Fruit fly (Drosophila melanogaster) whole organism, prepupa: Measurements from ENCODE around the gene DCTN6-p27.

Experiments used
- CG10631 ChIP-seq: fragments of 200-800 bp; sonication (Bioruptor generic); optimal IDR thresholded peaks from 2 replicates; lab custom pipeline; 2016; ENCODE audit warnings: missing biosample characterization, missing genetic modification characterization
- CG11294 ChIP-seq: fragments of 200-800 bp; sonication (Bioruptor generic); IDR thresholded peaks from 2 replicates; pipeline ENCODE4 v1.3.6; 2022; ENCODE audit warnings: missing biosample characterization, missing genetic modification characterization
- CG11762 ChIP-seq: fragments of 200-800 bp; sonication (Bioruptor generic); optimal IDR thresholded peaks from 3 replicates; lab custom pipeline; 2016; ENCODE audit warnings: missing biosample characterization, missing genetic modification characterization; ENCODE audit not compliant: insufficient read depth
- CG11902 ChIP-seq: fragments of 200-800 bp; sonication (Bioruptor generic); optimal IDR thresholded peaks from 3 replicates; lab custom pipeline; 2016; ENCODE audit warnings: missing biosample characterization, missing genetic modification characterization
- CG15336 ChIP-seq: fragments of 200-800 bp; sonication (Bioruptor generic); IDR thresholded peaks from 2 replicates; pipeline ENCODE4 v1.3.6; 2022; ENCODE audit warnings: missing biosample characterization, missing genetic modification characterization
- CG16779 ChIP-seq: fragments of 200-800 bp; sonication (Bioruptor generic); optimal IDR thresholded peaks from 3 replicates; lab custom pipeline; 2017; ENCODE audit warnings: missing biosample characterization, mild to moderate bottlenecking, missing genetic modification characterization
- CG32006 ChIP-seq: fragments of 200-800 bp; sonication (Bioruptor generic); optimal IDR thresholded peaks from 3 replicates; lab custom pipeline; 2017; ENCODE audit warnings: missing biosample characterization, mild to moderate bottlenecking, missing genetic modification characterization
- CG3919 ChIP-seq: fragments of 200-800 bp; sonication (Bioruptor generic); optimal IDR thresholded peaks from 3 replicates; lab custom pipeline; 2016; ENCODE audit warnings: missing biosample characterization, missing genetic modification characterization
- CG4318 ChIP-seq: fragments of 200-800 bp; sonication (Bioruptor generic); optimal IDR thresholded peaks from 3 replicates; lab custom pipeline; 2017; ENCODE audit warnings: missing biosample characterization, mild to moderate bottlenecking, missing genetic modification characterization
- CG6163 ChIP-seq: fragments of 200-800 bp; sonication (Bioruptor generic); IDR thresholded peaks from 3 replicates; pipeline ENCODE4 v1.3.6; 2022; ENCODE audit warnings: missing biosample characterization, missing genetic modification characterization
- CG6276 ChIP-seq: fragments of 200-800 bp; sonication (Bioruptor generic); optimal IDR thresholded peaks from 2 replicates; lab custom pipeline; 2017; ENCODE audit warnings: missing biosample characterization, mild to moderate bottlenecking, missing genetic modification characterization
- CG6792 ChIP-seq: fragments of 200-800 bp; sonication (Bioruptor generic); optimal IDR thresholded peaks from 3 replicates; lab custom pipeline; 2016; ENCODE audit warnings: missing biosample characterization, missing genetic modification characterization
- CG6808 ChIP-seq: fragments of 200-800 bp; sonication (Bioruptor generic); optimal IDR thresholded peaks from 3 replicates; lab custom pipeline; 2017; ENCODE audit warnings: missing biosample characterization, missing genetic modification characterization, mild to moderate bottlenecking, moderate library complexity, missing genetic modification reagents
- CG6854 ChIP-seq: fragments of 200-800 bp; sonication (Bioruptor generic); optimal IDR thresholded peaks from 2 replicates; lab custom pipeline; 2017; ENCODE audit warnings: missing biosample characterization, mild to moderate bottlenecking, missing genetic modification characterization
- CG8119 ChIP-seq: fragments of 200-800 bp; sonication (Bioruptor generic); IDR thresholded peaks from 3 replicates; pipeline ENCODE4 v1.3.6; 2022; ENCODE audit warnings: missing biosample characterization, missing genetic modification characterization
- CG8319 ChIP-seq: fragments of 200-800 bp; sonication (Bioruptor generic); optimal IDR thresholded peaks from 3 replicates; lab custom pipeline; 2016; ENCODE audit warnings: missing biosample characterization, missing genetic modification characterization
- CG9139 ChIP-seq: fragments of 200-800 bp; sonication (Bioruptor generic); optimal IDR thresholded peaks from 3 replicates; lab custom pipeline; 2017; ENCODE audit warnings: missing biosample characterization, mild to moderate bottlenecking, missing genetic modification characterization
- Eip75B ChIP-seq: fragments of 200-800 bp; sonication (Bioruptor generic); optimal IDR thresholded peaks from 3 replicates; lab custom pipeline; 2016; ENCODE audit warnings: missing biosample characterization, missing genetic modification characterization
- Eip78C ChIP-seq: fragments of 200-800 bp; sonication (Bioruptor generic); peaks from one replicate; lab custom pipeline; 2016; ENCODE audit warnings: missing biosample characterization, missing genetic modification characterization
- Ets96B ChIP-seq: fragments of 200-800 bp; optimal IDR thresholded peaks from 2 replicates; lab custom pipeline; 2019; ENCODE audit warnings: missing biosample characterization, mild to moderate bottlenecking, missing genetic modification characterization, moderate library complexity
- Hr38 ChIP-seq: sonication (Bioruptor generic); optimal IDR thresholded peaks from 2 replicates; lab custom pipeline; 2016; ENCODE audit warnings: missing biosample characterization, missing genetic modification characterization
- Hr39 ChIP-seq: fragments of 200-800 bp; sonication (Bioruptor generic); optimal IDR thresholded peaks from 2 replicates; lab custom pipeline; 2016; ENCODE audit warnings: missing biosample characterization, missing genetic modification characterization
- Hr4 ChIP-seq: fragments of 200-800 bp; sonication (Bioruptor generic); optimal IDR thresholded peaks from 3 replicates; lab custom pipeline; 2016; ENCODE audit warnings: missing biosample characterization, missing genetic modification characterization
- Lpt ChIP-seq: fragments of 200-800 bp; sonication (Bioruptor generic); optimal IDR thresholded peaks from 3 replicates; lab custom pipeline; 2016; ENCODE audit warnings: missing biosample characterization, missing genetic modification characterization
- Met ChIP-seq: fragments of 200-800 bp; sonication (Bioruptor generic); optimal IDR thresholded peaks from 3 replicates; lab custom pipeline; 2016; ENCODE audit warnings: missing biosample characterization, missing genetic modification characterization
- Smox ChIP-seq: fragments of 200-800 bp; sonication (Bioruptor generic); optimal IDR thresholded peaks from 3 replicates; lab custom pipeline; 2016; ENCODE audit warnings: missing biosample characterization, missing genetic modification characterization
- Sox15 ChIP-seq: fragments of 200-800 bp; sonication (Bioruptor generic); optimal IDR thresholded peaks from 3 replicates; lab custom pipeline; 2016; ENCODE audit warnings: missing biosample characterization, missing genetic modification characterization
- achi ChIP-seq: fragments of 200-800 bp; sonication (Bioruptor generic); optimal IDR thresholded peaks from 3 replicates; lab custom pipeline; 2016; ENCODE audit warnings: missing biosample characterization, missing genetic modification characterization
- acj6 ChIP-seq: fragments of 200-800 bp; sonication (Bioruptor generic); optimal IDR thresholded peaks from 3 replicates; lab custom pipeline; 2016; ENCODE audit warnings: missing biosample characterization, missing genetic modification characterization
- cyc ChIP-seq: fragments of 200-800 bp; sonication (Bioruptor generic); optimal IDR thresholded peaks from 3 replicates; lab custom pipeline; 2016; ENCODE audit warnings: missing biosample characterization, missing genetic modification characterization
- dsx ChIP-seq: fragments of 200-800 bp; optimal IDR thresholded peaks from 3 replicates; lab custom pipeline; 2019; ENCODE audit warnings: missing biosample characterization, mild to moderate bottlenecking, missing genetic modification characterization, moderate library complexity; ENCODE audit not compliant: poor library complexity, severe bottlenecking
- eg ChIP-seq: fragments of 200-800 bp; sonication (Bioruptor generic); IDR thresholded peaks from 3 replicates; pipeline ENCODE4 v1.3.6; 2022; ENCODE audit warnings: missing biosample characterization, missing genetic modification characterization
- esn ChIP-seq: fragments of 200-800 bp; sonication (Bioruptor generic); optimal IDR thresholded peaks from 2 replicates; lab custom pipeline; 2016; ENCODE audit warnings: missing biosample characterization, mild to moderate bottlenecking, missing genetic modification characterization, moderate library complexity
- fd59A ChIP-seq: fragments of 200-800 bp; sonication (Bioruptor generic); optimal IDR thresholded peaks from 2 replicates; lab custom pipeline; 2017; ENCODE audit warnings: missing biosample characterization, mild to moderate bottlenecking, missing genetic modification characterization, missing genetic modification reagents
- fd85E ChIP-seq: fragments of 200-800 bp; sonication (Bioruptor generic); optimal IDR thresholded peaks from 3 replicates; lab custom pipeline; 2016; ENCODE audit warnings: missing biosample characterization, missing genetic modification characterization
- fkh ChIP-seq: fragments of 200-800 bp; sonication (Bioruptor generic); optimal IDR thresholded peaks from 3 replicates; lab custom pipeline; 2017; ENCODE audit warnings: missing biosample characterization, mild to moderate bottlenecking, missing genetic modification characterization, moderate library complexity
- lz ChIP-seq: fragments of 200-800 bp; sonication (Bioruptor generic); optimal IDR thresholded peaks from 3 replicates; lab custom pipeline; 2016; ENCODE audit warnings: missing biosample characterization, missing genetic modification characterization
- net ChIP-seq: fragments of 200-800 bp; sonication (Bioruptor generic); optimal IDR thresholded peaks from 3 replicates; lab custom pipeline; 2016; ENCODE audit warnings: missing biosample characterization, missing genetic modification characterization
- pdm3 ChIP-seq: fragments of 200-800 bp; sonication (Bioruptor generic); optimal IDR thresholded peaks from 3 replicates; lab custom pipeline; 2016; ENCODE audit warnings: missing biosample characterization, missing genetic modification characterization
- salr ChIP-seq, 2 experiments: fragments of 200-800 bp; sonication (Bioruptor generic); optimal IDR thresholded peaks; 3 replicates each; lab custom pipeline; 2016 to 2018; ENCODE audit warnings: missing biosample characterization in 2 of 2, missing genetic modification characterization in 2 of 2, mild to moderate bottlenecking in 1 of 2
- spab ChIP-seq: fragments of 200-800 bp; sonication (Bioruptor generic); optimal IDR thresholded peaks from 2 replicates; lab custom pipeline; 2017; ENCODE audit warnings: missing biosample characterization, mild to moderate bottlenecking, missing genetic modification characterization, missing genetic modification reagents
- ss ChIP-seq, 2 experiments: fragments of 200-800 bp; sonication (Bioruptor generic); optimal IDR thresholded peaks; 2 replicates in 1 of 2; 3 replicates in 1 of 2; lab custom pipeline; 2017 to 2018; ENCODE audit warnings: mild to moderate bottlenecking in 2 of 2, missing biosample characterization in 2 of 2, missing genetic modification characterization in 2 of 2, moderate library complexity in 1 of 2
- svp ChIP-seq: fragments of 200-800 bp; sonication (Bioruptor generic); peaks from one replicate; lab custom pipeline; 2016; ENCODE audit warnings: missing biosample characterization, missing genetic modification characterization
- topi ChIP-seq: fragments of 200-800 bp; sonication (Bioruptor generic); optimal IDR thresholded peaks from 3 replicates; lab custom pipeline; 2016; ENCODE audit warnings: missing biosample characterization, missing genetic modification characterization
- vri ChIP-seq: fragments of 200-800 bp; sonication (Bioruptor generic); optimal IDR thresholded peaks from 3 replicates; lab custom pipeline; 2016; ENCODE audit warnings: missing biosample characterization, mild to moderate bottlenecking, missing genetic modification characterization

DCTN6-p27 gene

DNA sequence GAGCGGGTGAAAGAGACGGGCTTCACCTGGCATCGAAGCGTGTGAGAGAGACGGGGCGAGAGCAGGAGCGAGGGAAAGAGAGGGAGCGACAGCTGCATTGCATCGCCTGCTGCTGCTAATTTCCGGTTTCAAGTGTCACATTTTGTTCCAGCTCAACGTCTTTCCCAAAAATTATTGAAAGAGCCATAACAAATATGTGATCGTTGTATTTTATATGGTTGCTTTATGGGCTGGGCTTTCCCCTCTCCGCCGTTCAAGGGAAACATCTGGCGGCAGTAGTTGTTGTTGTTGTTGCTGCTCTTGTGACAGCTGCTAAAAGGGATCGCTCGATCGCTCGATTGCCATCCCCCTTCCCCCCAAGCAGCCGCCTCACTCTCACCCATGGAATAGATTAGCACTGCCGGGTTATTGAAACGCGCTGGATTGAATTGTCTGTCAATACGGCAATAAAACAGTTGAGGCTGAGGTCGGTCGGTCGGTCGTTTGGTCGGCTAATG lies 22.8 kb downstream of the DCTN6-p27 start:
- no peak for TF ChIP-seq CG4318 (GFP tag; lab: Kevin White, UChicago)
- TF ChIP-seq fd59A (GFP tag; lab: Kevin White, UChicago) = no peak
- 0 out of 3 replicates have a peak, but pooled peaks have one; percentile 34 for TF ChIP-seq CG6163 (GFP tag; lab: Robert Waterston, UW)
- TF ChIP-seq CG3919 (GFP tag; lab: Kevin White, UChicago) = peak; percentile 1
- no peak for TF ChIP-seq CG32006 (GFP tag; lab: Kevin White, UChicago)
- no peak for TF ChIP-seq Eip75B
- TF ChIP-seq esn (GFP tag; lab: Kevin White, UChicago) = no peak
- peak; percentile 80 for TF ChIP-seq CG9139 (GFP tag; lab: Kevin White, UChicago)
- TF ChIP-seq ss (GFP tag; optimal IDR thresholded peaks at IDR 0.05; lab: Kevin White, UChicago) = peak; percentile 80 to 81
- peak; percentile 80 for TF ChIP-seq Eip78C (GFP tag; lab: Kevin White, UChicago)
- TF ChIP-seq Smox (GFP tag; lab: Kevin White, UChicago) = no peak
- peak; percentile 71 for TF ChIP-seq dsx (GFP tag; lab: Kevin White, UChicago)
- TF ChIP-seq svp = peak; percentile 87
- no peak for TF ChIP-seq achi (GFP tag; lab: Kevin White, UChicago)
- no peak for TF ChIP-seq eg (GFP tag; lab: Robert Waterston, UW)
- no peak for TF ChIP-seq CG16779 (tag; lab: Kevin White, UChicago)
- no peak for TF ChIP-seq CG11294 (GFP tag; lab: Robert Waterston, UW)
- peak; percentile 13 for TF ChIP-seq spab (GFP tag; lab: Kevin White, UChicago)
- TF ChIP-seq fkh (GFP tag; lab: Kevin White, UChicago) = peak; percentile 74
- TF ChIP-seq lz (GFP tag; lab: Kevin White, UChicago) = no peak
- no peak for TF ChIP-seq CG11762 (GFP tag; lab: Kevin White, UChicago)
- peak; percentile 55 for TF ChIP-seq net (GFP tag; lab: Kevin White, UChicago)
- TF ChIP-seq pdm3 (GFP tag; lab: Kevin White, UChicago) = no peak
- peak; percentile 51 for TF ChIP-seq CG6808
- no peak for TF ChIP-seq Ets96B
- TF ChIP-seq Hr4 (GFP tag; lab: Kevin White, UChicago) = no peak

dm6 chr2L:19155937-19156736 lies 24.0 kb downstream of the DCTN6-p27 start:
- peak; percentile 90 for TF ChIP-seq Eip78C (GFP tag; lab: Kevin White, UChicago)
- no peak for TF ChIP-seq CG11294 (GFP tag; lab: Robert Waterston, UW)
- peak; percentile 100 for TF ChIP-seq ss (GFP tag; optimal IDR thresholded peaks at IDR 0.05; lab: Kevin White, UChicago)
- TF ChIP-seq CG6276 (GFP tag; lab: Kevin White, UChicago) = peak; percentile 62
- peak; percentile 44 for TF ChIP-seq topi (GFP tag; lab: Kevin White, UChicago)
- no peak for TF ChIP-seq CG6854
- TF ChIP-seq Met (GFP tag; lab: Kevin White, UChicago) = no peak
- TF ChIP-seq achi (GFP tag; lab: Kevin White, UChicago) = no peak
- TF ChIP-seq esn (GFP tag; lab: Kevin White, UChicago) = no peak
- peak; percentile 8 for TF ChIP-seq acj6 (GFP tag; lab: Kevin White, UChicago)
- peak; percentile 6 for TF ChIP-seq Hr4 (GFP tag; lab: Kevin White, UChicago)
- TF ChIP-seq CG32006 (GFP tag; lab: Kevin White, UChicago) = no peak
- TF ChIP-seq svp = peak; percentile 89
- no peak for TF ChIP-seq fkh (GFP tag; lab: Kevin White, UChicago)
- no peak for TF ChIP-seq CG4318 (GFP tag; lab: Kevin White, UChicago)
- peak; percentile 11 for TF ChIP-seq CG6792 (GFP tag; lab: Kevin White, UChicago)
- no peak for TF ChIP-seq CG8319 (GFP tag; lab: Kevin White, UChicago)
- TF ChIP-seq Smox (GFP tag; lab: Kevin White, UChicago) = no peak
- peak; percentile 67 for TF ChIP-seq fd59A (GFP tag; lab: Kevin White, UChicago)
- peak; percentile 49 for TF ChIP-seq CG10631 (GFP tag; lab: Kevin White, UChicago)
- peak; percentile 12 for TF ChIP-seq CG11902 (GFP tag; lab: Kevin White, UChicago)
- no peak for TF ChIP-seq Sox15 (GFP tag; lab: Kevin White, UChicago)
- no peak for TF ChIP-seq Hr39 (GFP tag; lab: Kevin White, UChicago)
- peak; percentile 89 for TF ChIP-seq CG6163 (GFP tag; lab: Robert Waterston, UW)
- 0 out of 2 replicates have a peak, but pooled peaks have one; percentile 23 for TF ChIP-seq CG15336 (GFP tag; lab: Robert Waterston, UW)
- TF ChIP-seq salr (GFP tag; optimal IDR thresholded peaks at IDR 0.05; lab: Kevin White, UChicago) = peak; percentile 50 to 70
- TF ChIP-seq cyc (GFP tag; lab: Kevin White, UChicago) = no peak
- peak; percentile 89 for TF ChIP-seq dsx (GFP tag; lab: Kevin White, UChicago)
- no peak for TF ChIP-seq Hr38 (GFP tag; lab: Kevin White, UChicago)
- TF ChIP-seq CG9139 (GFP tag; lab: Kevin White, UChicago) = peak; percentile 100
- TF ChIP-seq fd85E (GFP tag; lab: Kevin White, UChicago) = no peak
- TF ChIP-seq Lpt (GFP tag; lab: Kevin White, UChicago) = peak; percentile 25
- no peak for TF ChIP-seq vri (GFP tag; lab: Kevin White, UChicago)
- 0 out of 3 replicates have a peak, but pooled peaks have one; percentile 45 for TF ChIP-seq CG8119
